Fruit fly (Drosophila melanogaster) whole organism: ENCODE measurements around the gene pros.

ENCODE experiments used
- Dll ChIP-seq: fragments of >200 bp; optimal IDR thresholded peaks from 2 replicates; lab custom pipeline; 2017
- EcR ChIP-seq, 2 experiments: fragments of >200 bp; optimal IDR thresholded peaks; 2 replicates each; lab custom pipeline; 2017; ENCODE audit warnings: missing biosample characterization in 2 of 2, missing genetic modification characterization in 2 of 2, missing genetic modification reagents in 2 of 2
- pan ChIP-seq: fragments of >200 bp; optimal IDR thresholded peaks from 2 replicates; lab custom pipeline; 2017
- psq ChIP-seq: fragments of >200 bp; optimal IDR thresholded peaks from 2 replicates; lab custom pipeline; 2017
- usp ChIP-seq: fragments of >200 bp; optimal IDR thresholded peaks from 2 replicates; lab custom pipeline; 2017; ENCODE audit warnings: missing biosample characterization, missing genetic modification characterization, mixed read lengths

DNA sequence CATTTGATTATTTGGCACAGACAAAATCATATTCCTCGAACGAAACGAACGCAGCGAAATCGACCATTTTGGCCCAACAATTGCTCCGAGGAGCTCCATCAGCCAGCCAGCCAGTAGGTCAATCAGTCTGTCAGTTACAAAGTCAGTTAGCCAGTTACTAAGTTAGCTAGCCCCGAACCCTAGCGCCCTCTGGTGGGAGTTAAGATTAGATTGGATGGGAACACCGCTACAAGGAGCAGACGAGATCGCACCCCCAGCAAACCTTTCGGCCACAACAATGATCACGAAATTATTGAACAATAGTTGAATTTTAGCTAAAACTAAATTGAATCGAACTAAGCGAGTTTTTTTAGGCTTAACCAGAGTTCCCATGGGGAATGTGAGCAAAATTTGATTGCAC is 65.6 kb downstream of the pros start:
- TF ChIP-seq EcR (GFP tag; optimal IDR thresholded peaks at IDR 0.05; lab: Kevin White, UChicago) (no peak), psq (lab: Kevin White, UChicago) (no peak), usp (no peak), pan (lab: Kevin White, UChicago) (no peak), Dll (no peak)
